Fruit fly (Drosophila melanogaster) Kc167 (cell line): ENCODE results near the gene Sik2.

Experiments
- Myc ChIP-seq: fragments of >200 bp; optimal IDR thresholded peaks from 2 replicates; lab custom pipeline; 2017; ENCODE audit warnings: missing external identifiers
- Sin3A ChIP-seq: fragments of >200 bp; optimal IDR thresholded peaks from 2 replicates; lab custom pipeline; 2018; ENCODE audit warnings: missing external identifiers
- h ChIP-seq: fragments of >200 bp; optimal IDR thresholded peaks from 3 replicates; lab custom pipeline; 2018; ENCODE audit warnings: missing external identifiers
- insv ChIP-seq: fragments of >200 bp; optimal IDR thresholded peaks from 3 replicates; lab custom pipeline; 2018; ENCODE audit warnings: missing external identifiers
- psq ChIP-seq: fragments of >200 bp; optimal IDR thresholded peaks from 2 replicates; lab custom pipeline; 2017; ENCODE audit warnings: missing external identifiers
- ttk ChIP-seq: sonication (Bioruptor generic); optimal IDR thresholded peaks from 2 replicates; lab custom pipeline; 2017; ENCODE audit warnings: missing external identifiers

Gene Sik2

DNA sequence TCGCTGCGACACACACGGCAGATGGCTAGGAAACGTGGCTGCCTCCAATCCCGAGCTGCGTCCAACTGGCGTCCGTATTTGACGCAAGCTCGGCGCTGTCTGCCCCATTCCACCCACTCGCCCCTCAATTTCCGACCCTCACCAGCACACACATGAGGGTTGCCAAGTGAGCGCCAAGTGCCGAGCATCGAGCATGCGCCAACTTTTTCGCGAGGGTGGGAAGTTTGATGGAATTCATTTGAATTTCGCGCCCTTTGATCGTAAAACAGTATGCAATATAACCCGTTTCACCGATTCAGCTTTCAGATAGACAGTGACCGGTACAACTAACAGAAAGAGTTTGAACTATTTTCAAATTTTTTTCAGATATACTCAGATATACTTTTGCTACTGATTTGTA lies at the start of gene Sik2:
Gene Sik2, minus strand, starts transcription at position 67 of the 400 bp plus-strand sequence.
- TF ChIP-seq ttk (lab: Kevin White, UChicago): no peak

DNA sequence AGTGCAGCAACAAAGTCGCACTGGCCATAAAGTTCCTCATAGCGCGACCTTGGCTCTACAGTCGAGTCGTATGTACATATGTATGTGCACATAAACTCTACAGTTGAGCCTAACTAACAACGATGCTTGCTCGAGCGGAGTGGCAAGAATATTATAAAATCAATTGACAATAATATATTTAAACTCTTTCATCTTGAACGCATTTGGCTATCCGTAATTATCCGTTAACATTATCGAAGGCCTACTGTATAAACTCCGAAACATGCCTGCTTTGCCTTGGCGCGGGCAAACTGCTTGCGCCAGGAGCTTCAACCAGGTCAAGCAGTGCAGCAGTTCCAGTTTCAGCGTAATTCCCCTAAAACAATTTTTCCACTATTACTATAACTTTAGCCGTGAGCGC lies 46.9 kb upstream of the Sik2 start:
- TF ChIP-seq psq: no peak
- no peak for TF ChIP-seq Sin3A
- no peak for TF ChIP-seq ttk (lab: Kevin White, UChicago)
- no peak for TF ChIP-seq h (lab: Kevin White, UChicago)
- TF ChIP-seq Myc (lab: Kevin White, UChicago): no peak
- TF ChIP-seq insv: no peak

DNA sequence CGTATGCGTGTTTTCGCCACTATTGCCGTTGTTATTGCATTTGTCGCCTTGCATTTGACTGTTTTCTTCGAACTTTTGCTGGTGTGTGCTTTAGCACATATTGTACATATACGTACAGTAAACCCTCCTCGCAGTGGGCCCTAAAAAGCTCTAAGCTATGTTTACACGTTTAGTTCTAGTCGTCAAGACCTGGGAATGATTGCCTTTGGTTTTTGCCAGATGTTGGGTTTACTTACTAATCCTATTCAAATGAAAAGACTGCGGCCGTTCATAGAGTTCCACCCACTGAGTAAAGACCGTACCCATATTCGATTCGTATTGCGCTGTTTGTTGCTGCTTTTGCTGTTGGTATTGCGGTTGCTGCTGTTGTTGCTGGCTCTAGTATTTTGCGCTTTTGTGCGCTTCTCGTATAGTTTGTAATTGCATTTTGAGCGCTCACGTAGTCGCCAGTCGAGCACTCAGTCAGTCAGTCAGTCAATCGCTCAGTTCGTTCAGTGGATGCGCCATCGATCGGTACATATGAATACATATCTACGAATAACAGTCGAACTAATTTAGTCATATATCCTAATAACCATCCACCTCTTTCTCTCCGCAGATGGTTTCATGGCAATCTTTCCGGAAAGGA lies 46.2 kb upstream of the Sik2 start:
- TF ChIP-seq h (lab: Kevin White, UChicago) (no peak), Sin3A (no peak), ttk (lab: Kevin White, UChicago) (no peak), Myc (lab: Kevin White, UChicago) (no peak), psq (no peak), insv (no peak)

DNA sequence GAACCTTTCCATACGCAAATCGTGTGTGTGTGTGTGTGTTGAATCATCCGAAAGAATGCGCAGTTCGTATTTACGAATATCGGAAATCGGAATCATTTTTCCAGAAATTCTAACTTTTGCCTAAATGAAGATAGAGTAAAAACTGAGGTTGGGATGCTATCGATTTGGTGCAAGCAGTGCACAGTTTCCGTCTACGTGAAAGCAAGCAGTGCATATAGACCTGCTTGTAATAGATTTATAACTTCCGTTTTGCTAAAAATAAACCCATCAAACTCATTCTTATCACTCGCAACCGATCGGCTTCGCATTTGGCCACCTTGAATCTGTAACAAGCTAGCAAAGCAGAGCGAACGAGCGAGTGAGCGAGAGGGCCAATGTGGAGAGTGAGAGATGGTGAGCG lies 44.7 kb upstream of the Sik2 start:
- TF ChIP-seq h (lab: Kevin White, UChicago): no peak
- no peak for TF ChIP-seq psq
- no peak for TF ChIP-seq Myc (lab: Kevin White, UChicago)
- TF ChIP-seq ttk (lab: Kevin White, UChicago): no peak
- no peak for TF ChIP-seq insv
- no peak for TF ChIP-seq Sin3A

DNA sequence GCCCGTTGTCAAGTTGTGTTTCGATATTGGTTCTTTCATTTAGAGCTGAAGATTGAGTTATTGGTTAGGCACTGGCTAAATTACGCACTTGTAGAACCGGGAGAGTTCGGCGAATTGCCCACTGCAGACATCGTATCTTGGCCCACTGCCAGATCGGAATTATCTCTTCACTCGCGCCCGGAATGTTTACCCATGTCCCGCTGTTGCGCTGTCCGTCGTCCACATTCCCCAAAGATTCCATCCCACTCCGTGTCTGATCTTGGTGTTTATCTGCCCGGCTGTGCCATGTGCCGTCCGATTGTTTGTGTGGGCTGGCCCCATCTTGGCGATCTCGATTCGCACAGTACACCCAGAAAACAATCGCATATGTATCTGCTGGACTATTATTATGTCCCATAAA lies 42.6 kb upstream of the Sik2 start:
- no peak for TF ChIP-seq insv
- no peak for TF ChIP-seq psq
- no peak for TF ChIP-seq h (lab: Kevin White, UChicago)
- TF ChIP-seq Myc (lab: Kevin White, UChicago): no peak

DNA sequence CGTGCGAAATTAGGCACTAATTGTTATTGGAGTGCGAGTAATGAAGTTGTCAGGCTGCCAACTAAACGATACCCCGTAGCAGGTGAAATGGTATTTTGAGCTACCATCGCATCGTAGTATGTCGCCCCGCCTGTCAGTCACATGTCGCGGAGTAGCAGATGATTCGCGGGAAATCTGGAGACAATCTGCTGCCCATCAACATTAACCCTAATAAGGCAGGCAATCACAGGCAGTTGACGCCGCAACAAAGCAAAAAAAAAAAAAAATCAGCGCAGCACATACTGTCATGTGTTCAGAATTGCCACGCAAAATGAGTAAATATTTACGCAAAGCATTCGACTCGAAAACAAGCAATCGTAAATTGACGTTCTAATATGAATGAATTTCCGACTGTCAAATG lies 42.1 kb upstream of the Sik2 start:
- no peak for TF ChIP-seq Sin3A
- TF ChIP-seq insv: no peak

DNA sequence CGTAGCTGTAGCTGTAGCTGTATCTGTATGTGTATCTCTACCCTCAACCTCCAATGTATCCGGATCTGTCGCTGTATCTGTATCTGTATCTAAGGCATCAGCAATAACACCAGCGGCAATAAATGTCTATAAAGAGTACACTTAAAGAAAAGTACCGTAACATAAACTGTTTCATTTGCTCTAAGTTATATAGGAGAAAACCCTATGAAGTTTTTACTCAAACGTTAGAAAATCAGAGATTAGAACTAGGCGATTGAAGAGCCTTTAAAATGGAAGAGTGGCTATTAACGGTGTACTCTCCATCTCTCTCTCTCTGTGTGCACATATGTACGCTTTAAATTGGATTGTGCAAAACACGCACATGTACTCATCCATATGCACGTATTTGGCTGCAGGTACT lies 36.6 kb upstream of the Sik2 start:
- TF ChIP-seq Sin3A (no peak), psq (no peak), ttk (lab: Kevin White, UChicago) (no peak), h (lab: Kevin White, UChicago) (no peak), Myc (lab: Kevin White, UChicago) (no peak), insv (no peak)

DNA sequence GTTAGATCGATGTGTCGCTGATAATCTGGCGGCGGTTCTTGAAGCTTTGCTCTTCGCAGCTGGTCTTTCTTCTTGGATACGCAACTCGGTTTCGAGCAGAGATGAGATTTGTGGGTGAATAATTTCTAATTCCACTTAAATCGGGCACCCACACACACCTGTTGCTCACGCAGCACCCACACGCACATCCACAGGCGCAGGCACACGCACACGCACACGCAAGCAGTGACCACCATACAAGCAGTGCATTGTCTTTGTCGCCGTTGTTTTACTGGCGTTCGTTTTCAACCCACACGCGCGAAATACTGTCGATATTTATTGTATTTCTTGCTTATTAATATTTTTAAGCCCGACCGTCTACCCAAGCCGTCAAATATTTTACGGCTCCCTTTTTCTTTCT lies 34.6 kb upstream of the Sik2 start:
- TF ChIP-seq psq (no peak), insv (no peak), Sin3A (no peak), Myc (lab: Kevin White, UChicago) (no peak), h (lab: Kevin White, UChicago) (no peak), ttk (lab: Kevin White, UChicago) (no peak)

DNA sequence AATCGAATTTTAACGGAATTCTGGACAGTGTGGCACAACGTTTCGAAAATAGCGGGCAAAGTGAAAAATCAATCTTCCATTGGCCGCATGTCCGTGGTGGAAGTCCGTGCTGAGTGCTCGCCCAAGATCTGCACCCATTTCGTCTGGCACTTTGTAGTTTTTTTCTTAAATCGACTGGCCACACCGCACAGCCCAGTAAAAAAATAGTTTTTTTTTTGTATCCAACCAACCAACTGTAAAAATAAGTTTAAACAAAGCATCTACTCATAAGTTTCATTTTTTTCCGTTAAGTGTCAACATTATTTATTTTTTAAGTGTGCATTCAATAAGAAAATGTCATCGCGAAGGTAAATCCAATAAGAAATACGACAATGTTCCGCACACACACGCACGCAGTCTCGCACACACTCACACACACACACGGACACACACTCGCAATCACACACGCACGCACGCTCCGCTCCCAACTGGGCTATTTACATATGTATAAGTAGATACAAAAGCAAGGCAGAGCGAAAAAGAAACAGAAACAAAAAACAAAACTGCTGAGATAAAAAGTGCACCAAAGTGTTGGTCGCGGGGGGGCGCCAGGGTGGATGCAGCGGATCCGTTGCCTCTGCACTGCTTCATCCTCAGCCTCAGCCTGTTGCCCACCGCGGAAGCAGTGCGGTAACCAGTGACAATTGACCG lies 32.5 kb upstream of the Sik2 start, which contains the start of gene csw:
Gene csw, plus strand, starts transcription at position 163 of the 690 bp plus-strand sequence.
- TF ChIP-seq psq (no peak), ttk (lab: Kevin White, UChicago) (no peak), Myc (lab: Kevin White, UChicago) (no peak), h (lab: Kevin White, UChicago) (no peak), Sin3A (no peak), insv (no peak)

DNA sequence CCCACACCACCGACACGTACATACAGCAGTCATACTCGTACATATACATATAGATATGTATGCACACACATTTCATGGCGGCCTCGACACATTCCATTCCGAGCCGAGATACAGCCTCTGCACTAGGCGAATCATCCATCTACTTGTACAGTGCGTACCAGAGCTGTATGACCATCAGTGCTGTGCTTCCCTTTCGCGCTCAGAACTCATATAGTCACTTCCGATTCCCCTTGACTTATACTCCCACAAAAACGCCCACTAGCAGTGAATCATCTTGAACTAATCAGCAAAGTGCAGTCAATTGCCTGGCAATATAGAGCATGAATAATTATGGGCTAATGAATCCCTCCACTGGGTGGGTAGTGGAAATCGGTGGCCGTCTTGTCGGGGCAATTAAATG lies 28.1 kb upstream of the Sik2 start:
- no peak for TF ChIP-seq insv
- no peak for TF ChIP-seq Myc (lab: Kevin White, UChicago)
- TF ChIP-seq h (lab: Kevin White, UChicago): no peak
- no peak for TF ChIP-seq psq
- no peak for TF ChIP-seq ttk (lab: Kevin White, UChicago)

DNA sequence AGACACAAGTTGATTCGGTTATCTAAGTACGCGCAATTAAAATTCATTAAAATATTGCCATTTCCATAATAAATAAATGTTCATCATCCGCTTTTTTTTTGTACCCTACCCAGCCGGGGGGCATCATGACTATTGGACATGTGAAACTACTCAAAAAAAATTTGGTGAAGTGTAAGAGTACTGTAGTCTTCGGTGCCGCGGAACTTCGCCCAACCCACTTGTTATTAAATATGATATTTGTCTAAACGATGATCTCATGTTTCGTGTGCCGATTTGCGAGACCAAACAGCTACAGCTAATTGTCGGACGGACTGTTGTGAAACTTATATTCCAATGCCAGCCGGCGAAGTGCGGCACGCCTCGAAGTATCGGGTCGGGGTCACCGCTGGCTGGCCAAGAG lies 27.1 kb upstream of the Sik2 start:
- TF ChIP-seq Sin3A: no peak
- no peak for TF ChIP-seq psq
- no peak for TF ChIP-seq Myc (lab: Kevin White, UChicago)
- TF ChIP-seq h (lab: Kevin White, UChicago): no peak
- no peak for TF ChIP-seq ttk (lab: Kevin White, UChicago)
- TF ChIP-seq insv: no peak

DNA sequence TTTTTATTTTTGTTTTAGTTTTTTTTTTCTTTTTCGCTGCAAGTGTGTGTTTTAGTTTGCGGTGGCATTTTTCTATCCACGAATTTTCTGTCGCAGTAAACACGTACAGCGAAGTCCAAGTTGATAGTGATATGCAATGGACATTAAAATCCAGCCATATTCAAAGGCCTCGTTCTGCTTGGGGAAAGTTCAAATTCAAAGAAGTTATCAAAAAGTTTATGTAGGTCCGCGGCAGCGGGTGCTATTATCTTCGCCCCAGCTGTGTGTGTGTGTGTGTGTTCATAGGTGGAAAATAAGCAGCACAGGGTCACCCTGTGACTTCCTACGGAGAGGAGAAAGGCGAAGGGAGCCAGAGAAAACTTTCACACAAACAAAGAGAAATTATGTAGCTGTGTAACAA lies 25.8 kb upstream of the Sik2 start:
- TF ChIP-seq insv (no peak), ttk (lab: Kevin White, UChicago) (no peak), Sin3A (no peak), h (lab: Kevin White, UChicago) (no peak), Myc (lab: Kevin White, UChicago) (no peak), psq (no peak)

DNA sequence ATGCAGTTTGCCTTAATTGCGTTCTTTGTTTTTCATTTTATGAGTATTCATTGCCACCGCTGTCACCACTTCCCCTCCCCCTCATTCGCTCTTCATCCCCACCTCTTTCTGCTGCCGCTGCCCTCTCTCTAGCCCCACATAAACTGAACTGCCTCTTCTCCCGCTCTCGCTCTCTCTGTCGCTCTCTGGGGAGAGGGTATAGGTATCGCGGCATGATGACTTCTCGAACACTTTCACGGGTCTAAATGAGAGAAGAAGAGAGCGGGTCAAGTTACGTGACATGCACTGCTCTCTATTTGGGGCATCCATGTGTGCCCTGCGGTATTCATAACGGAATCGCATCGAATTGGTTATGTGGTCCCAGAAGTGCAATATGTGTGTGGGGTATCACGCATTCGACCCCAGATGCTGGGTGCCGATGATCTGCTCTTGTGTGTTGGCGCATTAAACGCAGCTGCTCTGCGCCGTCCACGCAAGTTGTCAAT lies 22.0 kb upstream of the Sik2 start:
- TF ChIP-seq Sin3A (no peak), insv (no peak), psq (no peak), h (lab: Kevin White, UChicago) (no peak), ttk (lab: Kevin White, UChicago) (no peak), Myc (lab: Kevin White, UChicago) (no peak)
